Worm (Caenorhabditis elegans): ENCODE results near the gene H10D18.1.

ce11 chrV:3832661-3833060 lies 17.6 kb downstream of the H10D18.1 start:
- no peak for TF ChIP-seq tbx-37 (GFP tag; conservative IDR thresholded peaks at IDR 0.05)
- no peak for TF ChIP-seq aly-1 (tag; optimal IDR thresholded peaks at IDR 0.05)
- TF ChIP-seq ama-1 (optimal IDR thresholded peaks at IDR 0.05) = no peak
- no peak for TF ChIP-seq hmbx-1 (tag; optimal IDR thresholded peaks at IDR 0.05)
- TF ChIP-seq ceh-13 (GFP tag; optimal IDR thresholded peaks at IDR 0.05) = no peak
- no peak for TF ChIP-seq hmg-4 (GFP tag; optimal IDR thresholded peaks at IDR 0.05)
- TF ChIP-seq tra-4 (tag; optimal IDR thresholded peaks at IDR 0.05) = no peak

All from whole organism, early embryonic.